Worm (Caenorhabditis elegans) whole organism, young adult: Measurements from ENCODE around the gene mlc-4.

Experiments used
- F33H1.4 ChIP-seq: fragments of 200-800 bp; sonication (Bioruptor generic); IDR thresholded peaks from 2 replicates; pipeline ENCODE4 v1.3.6; 2022; ENCODE audit warnings: missing genetic modification reagents, missing genetic modification characterization, missing compliant biosample characterization
- T26A5.8 ChIP-seq: sonication (generic microtip); optimal IDR thresholded peaks from 2 replicates; lab custom pipeline; 2016; ENCODE audit warnings: missing genetic modification characterization, missing compliant biosample characterization
- ama-1 ChIP-seq, 3 experiments: fragments of 150-350 bp in 1 of 3; sonication (generic microtip) in 2 of 3; optimal IDR thresholded peaks; 2 replicates each; lab custom pipeline; 2014 to 2018; ENCODE audit warnings: missing biosample characterization in 2 of 3, missing genetic modification characterization in 2 of 3, missing genetic modification reagents in 2 of 3
- egl-18 ChIP-seq: fragments of 200-800 bp; sonication (Bioruptor generic); IDR thresholded peaks from 2 replicates; pipeline ENCODE4 v1.3.6; 2022; ENCODE audit warnings: missing genetic modification reagents, missing genetic modification characterization, missing compliant biosample characterization
- madf-8 ChIP-seq: fragments of 200-800 bp; sonication (Bioruptor generic); conservative IDR thresholded peaks from 2 replicates; pipeline ENCODE4 v1.3.6; 2022; ENCODE audit warnings: missing genetic modification reagents, missing genetic modification characterization, missing compliant biosample characterization
- mxl-1 ChIP-seq: sonication (generic microtip); optimal IDR thresholded peaks from 2 replicates; lab custom pipeline; 2016; ENCODE audit warnings: missing genetic modification characterization, missing compliant biosample characterization
- nhr-179 ChIP-seq: sonication (generic microtip); optimal IDR thresholded peaks from 2 replicates; lab custom pipeline; 2016; ENCODE audit warnings: mild to moderate bottlenecking, missing genetic modification characterization, missing compliant biosample characterization
- nhr-90 ChIP-seq: sonication (generic microtip); optimal IDR thresholded peaks from 2 replicates; lab custom pipeline; 2016; ENCODE audit warnings: missing genotype, mild to moderate bottlenecking, missing genetic modification characterization, missing compliant biosample characterization
- pha-4 ChIP-seq: fragments of 150-350 bp; sonication (generic microtip); optimal IDR thresholded peaks from 2 replicates; lab custom pipeline; 2014; ENCODE audit warnings: missing biosample characterization, missing genetic modification reagents, missing genetic modification characterization
- snpc-1.3 ChIP-seq: sonication (generic microtip); optimal IDR thresholded peaks from 2 replicates; lab custom pipeline; 2017; ENCODE audit warnings: missing genetic modification characterization, mild to moderate bottlenecking, missing compliant biosample characterization, antibody characterized with exemption, moderate library complexity, missing genotype, missing genetic modification reagents; ENCODE audit not compliant: insufficient read depth
- snpc-4 ChIP-seq, 5 experiments: fragments of 150-350 bp in 1 of 5; sonication (generic microtip) in 4 of 5; optimal IDR thresholded peaks; 2 replicates each; lab custom pipeline; 2014 to 2018; ENCODE audit warnings: missing genetic modification characterization in 5 of 5, missing biosample characterization in 3 of 5, antibody characterized with exemption in 2 of 5, mild to moderate bottlenecking in 2 of 5, missing compliant biosample characterization in 2 of 5, missing genotype in 2 of 5, moderate library complexity in 2 of 5, missing genetic modification reagents in 1 of 5
- sptf-2 ChIP-seq: fragments of 200-800 bp; sonication (Bioruptor generic); optimal IDR thresholded peaks from 2 replicates; lab custom pipeline; 2018; ENCODE audit warnings: mild to moderate bottlenecking, missing genetic modification characterization, missing compliant biosample characterization
- ztf-3 ChIP-seq: fragments of 200-800 bp; sonication (Bioruptor generic); optimal IDR thresholded peaks from 2 replicates; lab custom pipeline; 2018; ENCODE audit warnings: mild to moderate bottlenecking, missing genetic modification characterization, missing compliant biosample characterization

- TF ChIP-seq snpc-1.3 (tag; lab: Kevin White, UChicago) (no peak), T26A5.8 (tag; lab: Kevin White, UChicago) (no peak), madf-8 (no peak), ama-1 (optimal IDR thresholded peaks at IDR 0.05; lab: Kevin White, UChicago) (no peak), ama-1 (GFP tag; optimal IDR thresholded peaks at IDR 0.05; lab: Kevin White, UChicago) (no peak), snpc-4 (GFP tag; optimal IDR thresholded peaks at IDR 0.05; lab: Kevin White, UChicago) (no peak), snpc-4 (tag; optimal IDR thresholded peaks at IDR 0.05; lab: Kevin White, UChicago) (no peak), mxl-1 (no peak), nhr-90 (tag; lab: Kevin White, UChicago) (no peak), sptf-2 (GFP tag; lab: Kevin White, UChicago) (no peak), ztf-3 (no peak), F33H1.4 (GFP tag; lab: Robert Waterston, UW) (no peak), pha-4 (tag; lab: Kevin White, UChicago) (no peak), egl-18 (GFP tag; lab: Robert Waterston, UW) (no peak), nhr-179 (tag; lab: Kevin White, UChicago) (no peak)
Observed at ce11 chrIII:3372278-3372677, 21.3 kb downstream of the mlc-4 start.
